Worm (Caenorhabditis elegans): ENCODE results near the gene hum-6.
A peak's percentile ranks its signal among the peaks of the same experiment; 100 is the strongest.

The hum-6 gene

ce11 chrX:2294198-2294800, 8.6 kb upstream of the hum-6 start, which contains the start of gene T10H10.2:
Gene T10H10.2, plus strand, starts transcription at chrX:2294750.
- TF ChIP-seq nhr-237 (tag; optimal IDR thresholded peaks at IDR 0.05) (no peak), unc-62 (GFP tag; optimal IDR thresholded peaks at IDR 0.05) (no peak), snpc-4 (tag; optimal IDR thresholded peaks at IDR 0.05) (no peak), F13H6.1 (tag; optimal IDR thresholded peaks at IDR 0.05) (no peak), unc-55 (GFP tag; optimal IDR thresholded peaks at IDR 0.05) (no peak), lsy-2 (tag; optimal IDR thresholded peaks at IDR 0.05) (no peak), egl-27 (tag; optimal IDR thresholded peaks at IDR 0.05) (no peak)

ce11 chrX:2301821-2302220, 1.1 kb upstream of the hum-6 start:
- TF ChIP-seq nhr-129 (tag; optimal IDR thresholded peaks at IDR 0.05) (no peak), lin-39 (tag; optimal IDR thresholded peaks at IDR 0.05) (no peak), sma-9 (GFP tag; optimal IDR thresholded peaks at IDR 0.05) (no peak), sma-9 (tag; optimal IDR thresholded peaks at IDR 0.05) (no peak)

ce11 chrX:2303253-2303652, 371 bp downstream of the hum-6 start:
- TF ChIP-seq lin-11 (tag; optimal IDR thresholded peaks at IDR 0.05) (no peak), nhr-21 (tag; optimal IDR thresholded peaks at IDR 0.05) (peak; percentile 55), alr-1 (tag; optimal IDR thresholded peaks at IDR 0.05) (no peak), gmeb-1 (tag; optimal IDR thresholded peaks at IDR 0.05) (no peak), ztf-4 (tag; optimal IDR thresholded peaks at IDR 0.05) (no peak), ceh-16 (tag; optimal IDR thresholded peaks at IDR 0.05) (no peak)

- no peak for TF ChIP-seq lin-39 (tag; optimal IDR thresholded peaks at IDR 0.05)
- TF ChIP-seq nhr-12 (tag; optimal IDR thresholded peaks at IDR 0.05): no peak
- no peak for TF ChIP-seq nhr-129 (tag; optimal IDR thresholded peaks at IDR 0.05)
- TF ChIP-seq skn-1 (tag; optimal IDR thresholded peaks at IDR 0.05): no peak
- no peak for TF ChIP-seq nhr-77 (tag; optimal IDR thresholded peaks at IDR 0.05)
- TF ChIP-seq unc-62 (GFP tag; optimal IDR thresholded peaks at IDR 0.05): no peak
- TF ChIP-seq lin-11 (tag; optimal IDR thresholded peaks at IDR 0.05): no peak
- no peak for TF ChIP-seq unc-55 (GFP tag; optimal IDR thresholded peaks at IDR 0.05)
- TF ChIP-seq elt-1 (tag; optimal IDR thresholded peaks at IDR 0.05): no peak
- TF ChIP-seq nhr-23 (tag; optimal IDR thresholded peaks at IDR 0.05): no peak
- TF ChIP-seq sma-9 (GFP tag; optimal IDR thresholded peaks at IDR 0.05): no peak
- TF ChIP-seq sma-9 (tag; optimal IDR thresholded peaks at IDR 0.05): no peak
- TF ChIP-seq alr-1 (tag; optimal IDR thresholded peaks at IDR 0.05): no peak
- TF ChIP-seq nhr-25 (tag; optimal IDR thresholded peaks at IDR 0.05): no peak
- TF ChIP-seq nhr-10 (tag; optimal IDR thresholded peaks at IDR 0.05): no peak
- TF ChIP-seq ztf-4 (tag; optimal IDR thresholded peaks at IDR 0.05): no peak
- TF ChIP-seq ztf-1 (GFP tag; conservative IDR thresholded peaks at IDR 0.05): no peak
Observed at ce11 chrX:2304496-2304895, 1.6 kb downstream of the hum-6 start.

ce11 chrX:2316205-2316604, 13.3 kb downstream of the hum-6 start:
- TF ChIP-seq nhr-77 (tag; optimal IDR thresholded peaks at IDR 0.05): no peak
- TF ChIP-seq mab-5 (tag; optimal IDR thresholded peaks at IDR 0.05): no peak
- TF ChIP-seq elt-3 (tag; optimal IDR thresholded peaks at IDR 0.05): no peak
- TF ChIP-seq ama-1 (optimal IDR thresholded peaks at IDR 0.05): no peak
- no peak for TF ChIP-seq Y55F3AM.14 (GFP tag; optimal IDR thresholded peaks at IDR 0.05)
- no peak for TF ChIP-seq elt-1 (tag; optimal IDR thresholded peaks at IDR 0.05)
- no peak for TF ChIP-seq nhr-12 (tag; optimal IDR thresholded peaks at IDR 0.05)
- no peak for TF ChIP-seq nhr-21 (tag; optimal IDR thresholded peaks at IDR 0.05)
- no peak for TF ChIP-seq crh-2 (tag; optimal IDR thresholded peaks at IDR 0.05)
- no peak for TF ChIP-seq nhr-10 (tag; optimal IDR thresholded peaks at IDR 0.05)
- no peak for TF ChIP-seq mbf-1 (tag; optimal IDR thresholded peaks at IDR 0.05)
- no peak for TF ChIP-seq lsy-2 (tag; optimal IDR thresholded peaks at IDR 0.05)
- no peak for TF ChIP-seq ceh-82 (tag; optimal IDR thresholded peaks at IDR 0.05)
- peak; percentile 66 for TF ChIP-seq sma-9 (GFP tag; optimal IDR thresholded peaks at IDR 0.05)
- TF ChIP-seq sma-9 (tag; optimal IDR thresholded peaks at IDR 0.05): no peak
- no peak for TF ChIP-seq nhr-237 (tag; optimal IDR thresholded peaks at IDR 0.05)
- no peak for TF ChIP-seq unc-55 (GFP tag; optimal IDR thresholded peaks at IDR 0.05)
- no peak for TF ChIP-seq sem-4 (tag; optimal IDR thresholded peaks at IDR 0.05)
- no peak for TF ChIP-seq nhr-23 (tag; optimal IDR thresholded peaks at IDR 0.05)
- no peak for TF ChIP-seq ztf-4 (tag; optimal IDR thresholded peaks at IDR 0.05)
- peak; percentile 12 for TF ChIP-seq gmeb-1 (tag; optimal IDR thresholded peaks at IDR 0.05)
- no peak for TF ChIP-seq mdl-1 (tag; optimal IDR thresholded peaks at IDR 0.05)
- peak; percentile 86 for TF ChIP-seq nhr-129 (tag; optimal IDR thresholded peaks at IDR 0.05)
- no peak for TF ChIP-seq zag-1 (tag; optimal IDR thresholded peaks at IDR 0.05)
- TF ChIP-seq ztf-11 (tag; optimal IDR thresholded peaks at IDR 0.05): no peak
- no peak for TF ChIP-seq ceh-16 (tag; optimal IDR thresholded peaks at IDR 0.05)
- no peak for TF ChIP-seq aly-2 (tag; optimal IDR thresholded peaks at IDR 0.05)
- TF ChIP-seq egl-27 (tag; optimal IDR thresholded peaks at IDR 0.05): no peak
- TF ChIP-seq fos-1 (tag; optimal IDR thresholded peaks at IDR 0.05): no peak
- no peak for TF ChIP-seq peb-1 (tag; optimal IDR thresholded peaks at IDR 0.05)
- peak; percentile 2 for TF ChIP-seq F13H6.1 (tag; optimal IDR thresholded peaks at IDR 0.05)
- peak; percentile 23 for TF ChIP-seq sma-3 (GFP tag; optimal IDR thresholded peaks at IDR 0.05)
- TF ChIP-seq nhr-6 (tag; optimal IDR thresholded peaks at IDR 0.05): no peak
- no peak for TF ChIP-seq skn-1 (tag; optimal IDR thresholded peaks at IDR 0.05)
- TF ChIP-seq unc-39 (tag; optimal IDR thresholded peaks at IDR 0.05): no peak
- no peak for TF ChIP-seq lin-39 (tag; optimal IDR thresholded peaks at IDR 0.05)
- TF ChIP-seq snpc-4 (tag; optimal IDR thresholded peaks at IDR 0.05): no peak
- TF ChIP-seq R02D3.7 (tag; optimal IDR thresholded peaks at IDR 0.05): no peak
- no peak for TF ChIP-seq alr-1 (tag; optimal IDR thresholded peaks at IDR 0.05)

Measured in whole organism, L2 larva.